Worm (Caenorhabditis elegans): ENCODE measurements around the gene mdt-30.

ce11 chrIII:8036497-8036896, 8.7 kb upstream of the mdt-30 start:
- TF ChIP-seq ztf-1 (GFP tag; conservative IDR thresholded peaks at IDR 0.05), result no peak
- TF ChIP-seq ceh-16 (tag; optimal IDR thresholded peaks at IDR 0.05), result no peak
- TF ChIP-seq sma-3 (GFP tag; optimal IDR thresholded peaks at IDR 0.05), result no peak
- no peak for TF ChIP-seq aly-2 (tag; optimal IDR thresholded peaks at IDR 0.05)
- no peak for TF ChIP-seq ZK546.5 (tag; optimal IDR thresholded peaks at IDR 0.05)
- TF ChIP-seq egl-27 (tag; optimal IDR thresholded peaks at IDR 0.05), result no peak
- no peak for TF ChIP-seq ceh-82 (tag; optimal IDR thresholded peaks at IDR 0.05)
- no peak for TF ChIP-seq unc-62 (GFP tag; optimal IDR thresholded peaks at IDR 0.05)
- TF ChIP-seq elt-3 (tag; optimal IDR thresholded peaks at IDR 0.05), result no peak
